Fruit fly (Drosophila melanogaster): Measurements from ENCODE around the gene CG9021.
A peak's percentile ranks its signal among the peaks of the same experiment; 100 is the strongest.

Gene CG9021

DNA sequence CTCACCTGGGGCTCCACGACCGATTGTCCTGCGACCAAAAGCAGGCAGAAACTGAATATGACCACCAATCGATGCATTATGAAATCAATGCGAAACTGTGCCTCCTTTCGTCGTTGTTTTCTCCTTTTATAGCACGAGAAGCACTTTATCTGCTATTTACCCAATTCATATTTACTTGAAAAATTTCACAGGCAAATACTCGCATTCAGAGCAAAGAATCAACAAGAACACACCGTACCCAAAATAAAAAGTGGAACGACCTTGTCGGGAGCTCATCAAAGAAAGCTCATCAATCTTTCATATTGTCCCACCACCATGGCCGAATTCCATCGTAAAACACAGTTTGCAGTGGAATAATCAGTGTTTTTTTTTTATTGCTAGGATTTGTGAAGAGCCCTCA, at the start of gene CG9021:
Gene CG9021 (minus strand): TSS at position 105 of the 400 bp plus-strand sequence.
- TF ChIP-seq CG17801 (GFP tag; optimal IDR thresholded peaks at IDR 0.05; ENCODE audit: partially characterized antibody): no peak

DNA sequence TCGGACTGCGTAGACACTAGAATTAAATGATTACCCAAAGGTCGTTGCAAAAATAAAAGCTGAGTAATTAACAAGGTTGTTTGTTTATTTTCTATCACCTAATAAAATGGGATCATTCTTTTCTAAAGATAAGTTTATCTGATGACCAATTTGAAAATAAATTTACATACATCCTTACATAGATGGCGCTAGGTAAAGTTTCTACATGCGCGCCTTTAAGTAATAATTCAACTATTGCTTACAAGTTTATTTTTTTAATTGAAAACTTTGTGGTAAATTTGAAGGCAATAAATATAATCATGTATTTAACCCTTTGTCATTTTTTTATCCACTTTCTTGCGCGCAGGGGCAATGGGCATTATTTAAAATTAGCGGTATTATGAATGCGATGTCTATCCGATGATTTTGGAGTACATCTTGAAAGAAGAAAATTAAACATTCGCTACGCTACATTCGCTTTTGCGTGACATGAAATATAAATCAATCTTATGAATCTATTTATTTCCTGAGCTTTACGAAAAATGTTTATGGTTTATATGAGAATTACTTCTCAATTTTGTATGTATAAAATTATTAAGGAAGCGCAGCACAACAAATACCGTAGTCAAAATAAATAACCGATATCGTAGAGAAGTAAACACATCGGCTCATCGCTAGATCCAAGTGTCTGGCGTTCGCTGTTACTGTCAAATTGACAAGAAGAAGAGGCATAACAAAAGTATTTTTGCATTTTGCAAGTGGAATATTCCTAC, 44.5 kb upstream of the CG9021 start, which contains the start of gene CG9044:
Gene CG9044 (plus strand): TSS at position 676 of the 752 bp plus-strand sequence.
- TF ChIP-seq CG17801 (GFP tag; optimal IDR thresholded peaks at IDR 0.05; ENCODE audit: partially characterized antibody): peak; percentile 9

DNA sequence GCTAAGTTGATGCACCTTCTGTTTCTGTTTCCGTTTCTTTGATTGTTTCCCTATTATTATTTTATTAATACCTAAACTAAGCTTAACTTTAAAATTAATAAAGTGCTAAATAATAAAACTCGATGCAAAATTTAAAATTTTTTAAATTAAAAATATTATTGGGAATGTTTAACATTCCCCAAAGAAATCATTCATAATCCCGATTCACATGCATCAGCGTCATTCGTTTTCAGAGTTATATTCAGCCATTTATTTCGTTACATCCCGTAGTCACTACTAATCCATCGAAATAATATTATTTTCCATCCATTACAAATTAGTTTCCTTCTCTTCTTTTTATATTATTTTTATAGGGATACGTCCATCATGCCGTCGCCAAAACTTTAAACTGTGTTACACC, 43.0 kb upstream of the CG9021 start:
- no peak for TF ChIP-seq CG17801 (GFP tag; optimal IDR thresholded peaks at IDR 0.05; ENCODE audit: partially characterized antibody)

DNA sequence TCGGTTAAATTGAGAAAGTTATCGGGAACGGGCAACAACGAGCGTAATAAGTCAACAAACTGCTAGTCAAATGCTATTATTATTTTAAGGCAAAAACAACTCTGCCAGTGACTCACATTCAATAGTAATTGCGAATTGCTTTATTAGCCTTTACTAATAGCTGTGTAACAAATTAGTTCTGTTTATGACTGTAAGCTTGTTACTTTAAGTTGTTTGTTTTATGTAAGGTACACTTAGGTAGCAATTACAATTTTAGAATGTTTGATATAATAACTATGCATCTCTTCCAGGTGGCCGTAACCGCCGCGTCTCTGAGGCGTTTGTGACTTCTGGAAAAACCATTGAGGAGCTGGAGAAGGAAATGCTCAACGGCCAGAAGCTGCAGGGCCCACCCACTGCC, 42.2 kb upstream of the CG9021 start:
- TF ChIP-seq CG17801 (GFP tag; optimal IDR thresholded peaks at IDR 0.05; ENCODE audit: partially characterized antibody): peak; percentile 50

DNA sequence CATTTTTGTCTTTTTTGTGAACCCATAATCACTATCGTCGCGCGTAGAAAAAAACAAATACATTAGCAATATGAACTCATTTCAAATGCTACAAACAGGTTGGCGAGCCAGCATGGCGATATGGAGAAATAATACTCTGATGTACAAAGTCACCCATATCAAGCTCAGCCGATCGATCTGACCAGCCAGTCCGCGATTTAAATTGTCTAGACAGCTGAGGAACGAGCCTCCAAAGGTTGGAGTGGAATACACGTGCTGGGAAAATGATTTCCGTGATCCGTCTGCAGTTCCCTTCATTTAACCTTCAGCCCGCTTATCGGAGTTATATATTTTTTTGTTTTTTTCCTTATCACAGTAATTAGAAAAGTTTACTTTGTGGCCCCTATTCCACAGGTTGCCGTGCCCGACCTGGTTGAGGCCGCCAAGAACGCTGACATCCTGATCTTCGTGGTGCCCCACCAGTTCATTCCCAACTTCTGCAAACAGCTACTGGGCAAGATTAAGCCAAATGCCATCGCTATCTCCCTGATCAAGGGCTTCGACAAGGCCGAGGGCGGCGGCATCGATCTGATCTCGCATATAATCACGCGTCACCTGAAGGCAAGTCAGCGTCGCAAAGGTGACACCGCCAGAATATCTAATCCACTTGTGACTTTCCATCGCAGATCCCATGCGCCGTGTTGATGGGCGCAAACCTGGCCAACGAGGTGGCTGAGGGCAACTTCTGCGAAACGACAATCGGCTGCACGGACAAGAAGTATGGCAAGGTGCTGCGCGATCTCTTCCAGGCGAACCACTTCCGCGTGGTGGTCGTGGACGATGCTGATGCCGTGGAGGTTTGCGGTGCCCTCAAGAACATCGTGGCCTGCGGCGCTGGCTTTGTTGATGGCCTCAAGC, 41.4 kb upstream of the CG9021 start:
- TF ChIP-seq CG17801 (GFP tag; optimal IDR thresholded peaks at IDR 0.05; ENCODE audit: partially characterized antibody): no peak

DNA sequence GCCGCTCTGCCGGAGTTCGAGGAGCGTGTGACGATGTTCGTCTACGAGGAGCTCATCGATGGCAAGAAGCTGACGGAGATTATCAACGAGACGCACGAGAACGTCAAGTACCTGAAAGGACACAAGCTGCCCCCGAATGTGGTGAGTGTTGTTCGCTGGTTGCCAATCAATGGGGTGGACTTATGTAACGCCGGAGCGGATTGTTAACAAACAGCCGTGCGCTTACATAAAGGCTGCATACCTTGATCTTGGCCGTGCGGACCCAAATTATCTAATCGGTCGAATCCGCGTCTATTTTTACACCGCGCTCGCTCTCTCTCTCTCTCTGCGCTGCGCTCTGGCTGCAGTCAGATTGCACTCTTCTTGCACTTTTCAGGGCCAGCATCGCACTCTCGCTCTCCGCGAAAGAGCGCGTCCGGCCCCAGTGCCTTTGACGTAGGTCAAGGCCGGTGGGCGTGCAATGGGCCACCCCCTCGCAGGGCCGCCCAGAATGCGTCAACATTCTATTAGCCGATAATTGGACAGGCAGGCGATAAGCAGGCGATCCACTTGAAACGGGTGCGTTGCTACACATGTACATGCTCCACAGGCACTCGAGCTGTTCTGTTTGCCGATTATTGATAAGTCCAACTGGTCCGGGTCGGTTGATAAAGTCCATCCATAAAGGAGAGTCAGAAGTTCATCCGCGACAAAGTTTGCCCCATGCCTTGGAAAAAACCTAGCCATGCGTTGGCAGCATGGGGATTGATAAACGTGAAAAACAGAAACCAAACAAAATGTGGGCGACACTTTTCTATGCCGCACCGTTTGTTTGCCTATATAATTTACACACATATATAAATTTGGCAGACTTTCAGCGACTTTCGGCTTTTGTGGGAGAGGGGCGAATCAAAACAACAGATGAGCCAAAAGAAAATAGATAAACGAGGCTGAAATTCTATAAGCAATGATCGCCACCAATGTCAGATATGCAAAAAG, 40.1 kb upstream of the CG9021 start:
- no peak for TF ChIP-seq CG17801 (GFP tag; optimal IDR thresholded peaks at IDR 0.05; ENCODE audit: partially characterized antibody)

DNA sequence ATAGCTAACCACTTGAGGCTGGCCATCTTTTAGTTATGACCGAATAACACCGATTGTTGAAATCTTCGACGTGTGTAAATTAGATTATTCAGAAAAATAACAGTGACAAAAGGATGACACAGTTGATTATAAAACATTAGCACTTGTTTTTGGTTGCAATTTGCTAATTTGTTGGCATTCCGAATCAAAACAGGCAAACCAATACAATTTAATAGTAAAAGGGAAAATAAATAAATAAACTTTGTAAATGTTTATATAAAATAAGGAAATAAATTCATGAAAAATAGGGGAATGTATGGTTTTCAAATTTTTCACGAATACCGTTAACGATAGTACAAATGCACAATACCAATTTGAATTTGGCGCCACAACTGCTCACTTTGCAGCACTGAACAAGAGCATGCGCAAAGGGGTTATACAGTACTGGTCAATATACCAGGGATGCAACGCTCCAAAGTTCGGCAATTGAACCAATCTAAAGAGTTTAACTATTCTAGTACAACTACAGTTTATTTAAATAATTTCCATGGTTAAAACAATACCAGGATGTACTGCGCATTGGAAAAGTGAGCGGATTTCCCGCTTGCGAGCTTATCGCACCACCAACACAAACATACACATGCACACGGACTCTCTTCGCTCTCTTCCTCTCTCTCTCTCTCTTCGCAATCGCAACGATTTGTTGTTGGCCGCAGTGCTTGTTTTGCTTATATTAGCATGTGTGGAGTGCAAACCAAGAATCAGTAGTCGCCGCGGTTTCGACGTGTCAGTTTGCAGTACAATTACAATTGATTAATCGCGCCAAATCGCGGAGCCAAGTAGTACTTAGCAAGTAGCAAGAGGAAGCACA, 39.0 kb upstream of the CG9021 start, which contains the start of the genes Sfp26Ad and Gpdh1:
Gene Sfp26Ad (minus strand): TSS at position 76 of the 850 bp plus-strand sequence.
Gene Gpdh1 (plus strand): TSS at position 415 of the 850 bp plus-strand sequence.
- TF ChIP-seq CG17801 (GFP tag; optimal IDR thresholded peaks at IDR 0.05; ENCODE audit: partially characterized antibody): peak; percentile 80

DNA sequence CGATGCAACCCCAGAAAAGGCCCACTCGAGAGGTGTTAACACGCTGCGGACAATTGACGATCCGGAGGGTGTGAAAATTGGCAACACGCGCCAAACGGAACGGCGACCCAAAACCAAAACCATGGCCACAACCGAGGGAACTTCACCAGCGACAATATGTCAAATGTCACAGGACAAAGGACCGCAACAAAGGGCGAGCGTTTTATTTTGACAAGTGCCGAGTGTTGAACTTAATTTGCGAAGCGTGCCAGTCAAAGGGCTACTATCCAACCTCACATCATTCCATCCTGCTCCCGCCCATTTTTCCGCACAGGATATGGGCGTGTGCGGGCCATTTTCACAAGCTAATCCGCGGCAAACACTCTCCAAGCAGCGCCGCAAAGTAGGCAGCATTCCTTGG, 22.9 kb upstream of the CG9021 start:
- TF ChIP-seq CG17801 (GFP tag; optimal IDR thresholded peaks at IDR 0.05; ENCODE audit: partially characterized antibody): no peak

DNA sequence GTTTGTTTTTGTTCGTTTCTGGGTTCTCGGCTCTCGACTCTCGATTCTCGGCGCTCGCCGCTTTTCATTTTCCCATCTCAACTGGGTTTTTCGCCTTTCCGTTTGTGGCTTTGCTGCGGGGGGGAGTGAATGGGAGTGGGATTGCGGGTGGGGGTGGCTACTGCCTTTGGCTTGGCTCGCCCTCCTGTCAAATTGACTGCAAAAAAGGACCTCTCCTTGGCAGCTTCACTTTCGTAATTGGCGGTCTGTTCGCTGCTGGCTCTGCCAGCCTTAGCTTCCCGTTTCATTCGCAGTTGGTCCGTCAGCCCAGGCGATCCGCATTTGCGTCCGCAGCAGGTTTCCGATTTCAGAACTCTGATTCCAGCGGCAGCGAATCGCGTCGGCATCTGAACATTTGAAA, 21.1 kb upstream of the CG9021 start, which contains the start of gene dsf:
Gene dsf (plus strand): TSS at position 301 of the 400 bp plus-strand sequence.
- no peak for TF ChIP-seq CG17801 (GFP tag; optimal IDR thresholded peaks at IDR 0.05; ENCODE audit: partially characterized antibody)

DNA sequence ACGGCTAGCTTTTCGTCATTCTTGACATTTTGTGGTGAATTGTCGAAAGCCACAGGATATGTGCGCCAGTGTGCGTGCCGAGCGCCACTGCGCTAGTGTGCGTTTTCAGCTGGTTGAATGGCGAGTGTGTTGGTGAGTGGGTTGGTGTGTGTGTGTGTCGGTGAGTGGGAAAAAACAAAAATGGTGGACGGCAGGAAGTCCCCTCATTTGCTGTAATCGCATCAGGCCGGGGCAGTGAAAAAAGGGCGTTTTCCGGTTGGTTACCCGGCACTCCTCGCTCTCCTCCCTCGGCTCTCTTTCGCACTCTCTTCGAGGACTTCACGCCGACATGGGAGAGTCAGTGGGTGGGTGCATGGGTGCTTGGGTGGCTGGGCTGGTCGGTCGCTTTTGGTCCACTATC, 20.7 kb upstream of the CG9021 start:
- no peak for TF ChIP-seq CG17801 (GFP tag; optimal IDR thresholded peaks at IDR 0.05; ENCODE audit: partially characterized antibody)

DNA sequence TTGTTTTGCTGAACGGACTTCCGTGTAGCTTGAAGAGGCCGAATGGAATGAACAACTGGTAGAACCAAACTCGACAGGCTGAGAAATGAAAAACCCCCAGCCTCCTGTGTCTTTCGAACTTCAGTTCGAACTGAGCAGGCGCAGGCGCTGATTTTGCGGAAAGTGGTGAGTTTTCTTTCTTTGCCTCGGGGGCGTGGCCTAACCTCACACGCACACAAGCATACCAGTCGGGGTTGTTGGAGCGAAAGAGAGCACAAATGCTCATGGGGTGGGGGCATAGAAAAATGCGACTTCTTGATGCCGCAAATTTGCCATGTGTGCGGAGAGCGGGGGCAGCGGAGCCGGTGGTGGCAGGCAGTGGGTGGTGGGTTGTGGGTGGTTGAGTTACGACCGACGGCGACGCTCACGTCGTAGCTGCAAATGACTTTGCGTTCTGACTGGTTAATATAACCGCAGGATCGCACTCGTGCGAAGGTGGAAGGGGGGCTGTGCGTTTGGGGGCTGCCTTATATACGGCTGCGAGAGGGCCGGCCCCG, 19.2 kb upstream of the CG9021 start, which contains the start of gene CG9016:
Gene CG9016 (minus strand): TSS at position 51 of the 536 bp plus-strand sequence.
- no peak for TF ChIP-seq CG17801 (GFP tag; optimal IDR thresholded peaks at IDR 0.05; ENCODE audit: partially characterized antibody)

DNA sequence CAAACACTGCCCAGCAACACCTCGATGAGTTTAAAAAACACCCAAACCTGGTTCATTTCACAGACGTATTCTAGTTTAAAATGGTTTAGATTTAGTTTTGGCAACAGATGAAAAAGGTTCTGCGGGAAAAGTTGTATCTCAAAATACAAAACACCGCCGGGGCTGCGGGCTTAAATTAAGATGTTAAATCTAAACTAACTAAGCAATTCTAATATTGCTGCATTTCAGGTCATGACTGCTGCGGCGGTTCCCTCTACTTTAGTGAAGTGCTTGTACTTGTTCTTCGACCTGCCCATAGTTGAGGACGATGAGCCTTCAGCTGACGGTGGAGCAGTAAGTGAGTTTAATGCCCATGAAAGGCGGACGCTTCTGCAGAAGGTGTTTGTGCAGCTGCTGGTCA, 5.7 kb upstream of the CG9021 start, which contains the start of gene CG14000:
Gene CG14000 (minus strand): TSS at position 101 of the 400 bp plus-strand sequence.
- no peak for TF ChIP-seq CG17801 (GFP tag; optimal IDR thresholded peaks at IDR 0.05; ENCODE audit: partially characterized antibody)
